Worm (Caenorhabditis elegans) whole organism, L1 larva: ENCODE data around the gene T10B5.4.

ENCODE experiments used
- Y116A8C.19 ChIP-seq: sonication (generic microtip); optimal IDR thresholded peaks from 2 replicates; lab custom pipeline; 2016; ENCODE audit warnings: missing compliant biosample characterization, missing genetic modification characterization, borderline replicate concordance
- ceh-82 ChIP-seq, 3 experiments: fragments of 150-350 bp in 1 of 3; sonication (generic microtip) in 2 of 3; optimal IDR thresholded peaks; 2 replicates each; lab custom pipeline; 2014 to 2017; ENCODE audit warnings: missing biosample characterization in 3 of 3, missing genetic modification characterization in 3 of 3
- egl-27 ChIP-seq, 2 experiments: fragments of 150-350 bp in 1 of 2; sonication (generic microtip); optimal IDR thresholded peaks; 3 replicates each; lab custom pipeline; 2017 to 2018; ENCODE audit warnings: missing biosample characterization in 2 of 2, missing genetic modification characterization in 2 of 2, missing genetic modification reagents in 2 of 2
- elt-2 ChIP-seq: sonication (generic microtip); optimal IDR thresholded peaks from 2 replicates; lab custom pipeline; 2016; ENCODE audit warnings: missing genetic modification characterization, mild to moderate bottlenecking, inconsistent platforms, missing compliant biosample characterization, missing genetic modification reagents
- irx-1 ChIP-seq: sonication (generic microtip); optimal IDR thresholded peaks from 2 replicates; lab custom pipeline; 2016; ENCODE audit warnings: missing genetic modification characterization, missing compliant biosample characterization
- lin-35 ChIP-seq, 2 experiments: fragments of 150-350 bp; optimal IDR thresholded peaks; 2 replicates each; lab custom pipeline; 2014; ENCODE audit warnings: missing biosample characterization in 2 of 2, missing genetic modification characterization in 2 of 2, missing genetic modification reagents in 2 of 2
- lir-3 ChIP-seq: sonication (generic microtip); optimal IDR thresholded peaks from 2 replicates; lab custom pipeline; 2016; ENCODE audit warnings: mild to moderate bottlenecking, missing genetic modification characterization, moderate library complexity, missing compliant biosample characterization; ENCODE audit not compliant: poor library complexity
- nhr-90 ChIP-seq: sonication (generic microtip); optimal IDR thresholded peaks from 2 replicates; lab custom pipeline; 2016; ENCODE audit warnings: mild to moderate bottlenecking, missing genetic modification characterization, missing compliant biosample characterization; ENCODE audit not compliant: poor library complexity
- pag-3 ChIP-seq: sonication (generic microtip); optimal IDR thresholded peaks from 2 replicates; lab custom pipeline; 2017; ENCODE audit warnings: missing genetic modification characterization, mild to moderate bottlenecking, missing compliant biosample characterization, antibody characterized with exemption, borderline replicate concordance; ENCODE audit not compliant: insufficient read depth
- snpc-4 ChIP-seq: fragments of 150-350 bp; optimal IDR thresholded peaks from 2 replicates; lab custom pipeline; 2014; ENCODE audit warnings: missing biosample characterization, missing genetic modification characterization
- ztf-11 ChIP-seq, 2 experiments: sonication (generic microtip); optimal IDR thresholded peaks; 2 replicates each; lab custom pipeline; 2016 to 2017; ENCODE audit warnings: missing genetic modification characterization in 2 of 2, missing biosample characterization in 1 of 2, missing compliant biosample characterization in 1 of 2

DNA sequence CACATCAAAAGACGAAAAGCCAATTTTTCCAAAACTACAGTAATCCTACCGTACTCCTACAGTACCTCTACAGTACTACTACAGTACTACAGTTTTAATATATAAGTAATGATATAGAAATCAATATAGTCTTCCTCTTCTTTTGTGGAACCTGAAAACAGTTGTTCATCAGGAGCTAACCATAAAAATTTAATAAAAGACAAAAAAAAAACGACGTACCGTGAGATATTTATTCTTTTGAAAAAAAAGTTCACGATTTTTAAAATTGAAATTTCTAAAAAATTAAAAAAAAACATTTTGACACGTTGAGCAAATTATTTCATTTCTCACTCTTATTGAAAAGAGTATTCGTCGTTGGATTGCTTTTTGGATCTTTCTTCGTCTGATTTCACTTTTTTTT lies 39.5 kb upstream of the T10B5.4 start, which contains the start of gene Y32G9A.3:
- TF ChIP-seq nhr-90 (tag; lab: Kevin White, UChicago): no peak
- no peak for TF ChIP-seq elt-2
- no peak for TF ChIP-seq Y116A8C.19 (tag; lab: Kevin White, UChicago)
- TF ChIP-seq ztf-11 (tag; optimal IDR thresholded peaks at IDR 0.05; lab: Kevin White, UChicago): no peak
- no peak for TF ChIP-seq egl-27 (tag; optimal IDR thresholded peaks at IDR 0.05; lab: Kevin White, UChicago)
- no peak for TF ChIP-seq lir-3 (tag; lab: Kevin White, UChicago)
- TF ChIP-seq pag-3: no peak
- TF ChIP-seq ceh-82 (tag; optimal IDR thresholded peaks at IDR 0.05; lab: Kevin White, UChicago): no peak
- TF ChIP-seq irx-1 (tag; lab: Kevin White, UChicago): no peak
- no peak for TF ChIP-seq snpc-4 (tag; lab: Kevin White, UChicago)
- no peak for TF ChIP-seq lin-35 (GFP tag; optimal IDR thresholded peaks at IDR 0.05; lab: Kevin White, UChicago)
